Worm (Caenorhabditis elegans) whole organism, young adult: Measurements from ENCODE around the gene snf-5.

Experiments
- C17E4.6 ChIP-seq: fragments of 200-800 bp; sonication (Bioruptor generic); IDR thresholded peaks from 2 replicates; pipeline ENCODE4 v1.3.6; 2022; ENCODE audit warnings: missing genetic modification reagents, missing genetic modification characterization, missing compliant biosample characterization
- akir-1 ChIP-seq: fragments of 200-800 bp; sonication (Bioruptor generic); optimal IDR thresholded peaks from 2 replicates; lab custom pipeline; 2018; ENCODE audit warnings: mild to moderate bottlenecking, missing genetic modification characterization, moderate library complexity, missing compliant biosample characterization
- attf-3 ChIP-seq: fragments of 200-800 bp; sonication (Bioruptor generic); conservative IDR thresholded peaks from 2 replicates; pipeline ENCODE4 v1.3.6; 2022; ENCODE audit warnings: missing genetic modification reagents, missing genetic modification characterization, missing compliant biosample characterization
- bed-2 ChIP-seq: fragments of 200-800 bp; sonication (Bioruptor generic); IDR thresholded peaks from 2 replicates; pipeline ENCODE4 v1.3.6; 2022; ENCODE audit warnings: missing genetic modification reagents, missing genetic modification characterization, missing compliant biosample characterization
- hrde-1 ChIP-seq: sonication (generic microtip); optimal IDR thresholded peaks from 2 replicates; lab custom pipeline; 2016; ENCODE audit warnings: missing genetic modification characterization, mild to moderate bottlenecking, missing compliant biosample characterization, moderate library complexity, missing genotype, missing genetic modification reagents, borderline replicate concordance
- repo-1 ChIP-seq: sonication (generic microtip); optimal IDR thresholded peaks from 2 replicates; lab custom pipeline; 2017; ENCODE audit warnings: mild to moderate bottlenecking, missing genetic modification characterization, missing compliant biosample characterization
- snpc-1.1 ChIP-seq: sonication (generic microtip); optimal IDR thresholded peaks from 2 replicates; lab custom pipeline; 2017; ENCODE audit warnings: missing genetic modification characterization, mild to moderate bottlenecking, missing compliant biosample characterization, antibody characterized with exemption, moderate library complexity, missing genotype, missing genetic modification reagents; ENCODE audit not compliant: insufficient read depth
- snpc-4 ChIP-seq, 5 experiments: fragments of 150-350 bp in 1 of 5; sonication (generic microtip) in 4 of 5; optimal IDR thresholded peaks; 2 replicates each; lab custom pipeline; 2014 to 2018; ENCODE audit warnings: missing genetic modification characterization in 5 of 5, missing biosample characterization in 3 of 5, antibody characterized with exemption in 2 of 5, mild to moderate bottlenecking in 2 of 5, missing compliant biosample characterization in 2 of 5, missing genotype in 2 of 5, moderate library complexity in 2 of 5, missing genetic modification reagents in 1 of 5
- unc-62 ChIP-seq: fragments of 150-350 bp; optimal IDR thresholded peaks from 2 replicates; lab custom pipeline; 2014; ENCODE audit warnings: missing biosample characterization, missing genetic modification reagents, missing genetic modification characterization
- zfh-2 ChIP-seq: fragments of 200-800 bp; sonication (Bioruptor generic); conservative IDR thresholded peaks from 2 replicates; pipeline ENCODE4 v1.3.6; 2022; ENCODE audit warnings: missing genetic modification reagents, missing genetic modification characterization, missing compliant biosample characterization

- TF ChIP-seq bed-2 (GFP tag; lab: Robert Waterston, UW) (no peak), zfh-2 (GFP tag; lab: Robert Waterston, UW) (no peak), hrde-1 (tag; lab: Kevin White, UChicago) (no peak), snpc-4 (GFP tag; optimal IDR thresholded peaks at IDR 0.05; lab: Kevin White, UChicago) (no peak), snpc-4 (tag; optimal IDR thresholded peaks at IDR 0.05; lab: Kevin White, UChicago) (no peak), snpc-1.1 (no peak), akir-1 (no peak), C17E4.6 (GFP tag; lab: Robert Waterston, UW) (no peak), attf-3 (no peak), repo-1 (tag; lab: Kevin White, UChicago) (no peak), unc-62 (GFP tag; lab: Kevin White, UChicago) (no peak)
Measured at ce11 chrII:12901025-12901424, 35.4 kb upstream of the snf-5 start, which contains the start of gene clec-65.
